Fruit fly (Drosophila melanogaster): Measurements from ENCODE around the gene alpha-Man-Ib.

The alpha-Man-Ib gene

dm6 chr3R:29086896-29087295 is 25.7 kb downstream of the alpha-Man-Ib start:
- no peak for TF ChIP-seq CG8478 (optimal IDR thresholded peaks at IDR 0.05)
- TF ChIP-seq CTCF (optimal IDR thresholded peaks at IDR 0.05): no peak

- TF ChIP-seq CTCF (optimal IDR thresholded peaks at IDR 0.05) (no peak), CG8478 (optimal IDR thresholded peaks at IDR 0.05) (no peak)
These were observed 28.9 kb downstream of the alpha-Man-Ib start for dm6 chr3R:29083459-29084457.

dm6 chr3R:29082511-29083296 is 29.9 kb downstream of the alpha-Man-Ib start:
- TF ChIP-seq CTCF (optimal IDR thresholded peaks at IDR 0.05): no peak
- TF ChIP-seq CG8478 (optimal IDR thresholded peaks at IDR 0.05): no peak

- no peak for TF ChIP-seq CTCF (optimal IDR thresholded peaks at IDR 0.05)
These were observed 30.6 kb downstream of the alpha-Man-Ib start for dm6 chr3R:29082034-29082433.

- TF ChIP-seq CTCF (optimal IDR thresholded peaks at IDR 0.05): no peak
- TF ChIP-seq CG8478 (optimal IDR thresholded peaks at IDR 0.05): no peak
These were observed 35.0 kb downstream of the alpha-Man-Ib start for dm6 chr3R:29077572-29077971.

- TF ChIP-seq CTCF (optimal IDR thresholded peaks at IDR 0.05) (no peak), CG8478 (optimal IDR thresholded peaks at IDR 0.05) (no peak)
These were observed 36.0 kb downstream of the alpha-Man-Ib start for dm6 chr3R:29076609-29077008.

dm6 chr3R:29075631-29076398 is 36.8 kb downstream of the alpha-Man-Ib start:
- TF ChIP-seq CTCF (optimal IDR thresholded peaks at IDR 0.05) (no peak), CG8478 (optimal IDR thresholded peaks at IDR 0.05) (no peak)

- no peak for TF ChIP-seq CG8478 (optimal IDR thresholded peaks at IDR 0.05)
- TF ChIP-seq CTCF (optimal IDR thresholded peaks at IDR 0.05): no peak
These were observed 38.5 kb downstream of the alpha-Man-Ib start for dm6 chr3R:29074001-29074609.

dm6 chr3R:29072834-29073233 is 39.8 kb downstream of the alpha-Man-Ib start:
- no peak for TF ChIP-seq CTCF (optimal IDR thresholded peaks at IDR 0.05)
- no peak for TF ChIP-seq CG8478 (optimal IDR thresholded peaks at IDR 0.05)

- TF ChIP-seq CG8478 (optimal IDR thresholded peaks at IDR 0.05): no peak
- no peak for TF ChIP-seq CTCF (optimal IDR thresholded peaks at IDR 0.05)
These were observed 41.5 kb downstream of the alpha-Man-Ib start for dm6 chr3R:29071141-29071540.

dm6 chr3R:29069208-29070072 is 43.2 kb downstream of the alpha-Man-Ib start:
- TF ChIP-seq CTCF (optimal IDR thresholded peaks at IDR 0.05) (no peak), CG8478 (optimal IDR thresholded peaks at IDR 0.05) (no peak)

dm6 chr3R:29068430-29069207 is 44.0 kb downstream of the alpha-Man-Ib start:
- no peak for TF ChIP-seq CG8478 (optimal IDR thresholded peaks at IDR 0.05)
- TF ChIP-seq CTCF (optimal IDR thresholded peaks at IDR 0.05): no peak

dm6 chr3R:29067091-29067490 is 45.5 kb downstream of the alpha-Man-Ib start:
- TF ChIP-seq CG8478 (optimal IDR thresholded peaks at IDR 0.05): no peak

Measured in S2 (cell line).